Fruit fly (Drosophila melanogaster) S2 (cell line): Measurements from ENCODE around the gene mRpL22.

Source experiments
- CG8478 ChIP-seq: fragments of >200 bp; optimal IDR thresholded peaks from 2 replicates; lab custom pipeline; 2018
- CTCF ChIP-seq, 2 experiments: fragments of >200 bp; optimal IDR thresholded peaks; 2 replicates each; lab custom pipeline; 2018

dm6 chrX:16761531-16761930 is 22.2 kb upstream of the mRpL22 start:
- no peak for TF ChIP-seq CG8478 (lab: Kevin White, UChicago)
- TF ChIP-seq CTCF (optimal IDR thresholded peaks at IDR 0.05; lab: Kevin White, UChicago): no peak
